Fruit fly (Drosophila melanogaster) whole organism, embryonic: ENCODE results near the gene CG1074.
A peak's percentile ranks its signal among the peaks of the same experiment; 100 is the strongest.

Source experiments
- Abd-B ChIP-seq: fragments of 200-800 bp; sonication (Bioruptor generic); optimal IDR thresholded peaks from 2 replicates; lab custom pipeline; 2018; ENCODE audit warnings: missing biosample characterization, mild to moderate bottlenecking, missing genetic modification characterization, moderate library complexity
- Bgb ChIP-seq: fragments of 200-800 bp; sonication (Bioruptor generic); IDR thresholded peaks from 2 replicates; pipeline ENCODE4 v1.3.6; 2022; ENCODE audit warnings: missing biosample characterization, missing genetic modification characterization; ENCODE audit not compliant: partially characterized antibody
- Bteb2 ChIP-seq: fragments of 200-800 bp; sonication (Bioruptor generic); optimal IDR thresholded peaks from 2 replicates; lab custom pipeline; 2016; ENCODE audit warnings: missing biosample characterization, missing genetic modification characterization
- CG10267 ChIP-seq: fragments of 200-800 bp; sonication (Bioruptor generic); optimal IDR thresholded peaks from 2 replicates; lab custom pipeline; 2018; ENCODE audit warnings: missing biosample characterization, mild to moderate bottlenecking, missing genetic modification characterization, moderate library complexity
- CG10274 ChIP-seq: fragments of 200-800 bp; sonication (Bioruptor generic); optimal IDR thresholded peaks from 3 replicates; lab custom pipeline; 2017; ENCODE audit warnings: missing biosample characterization, mild to moderate bottlenecking, missing genetic modification characterization
- CG10979 ChIP-seq: fragments of 200-800 bp; sonication (Bioruptor generic); optimal IDR thresholded peaks from 2 replicates; lab custom pipeline; 2018; ENCODE audit warnings: missing biosample characterization, mild to moderate bottlenecking, missing genetic modification characterization, moderate library complexity
- CG12744 ChIP-seq: fragments of 200-800 bp; sonication (Bioruptor generic); optimal IDR thresholded peaks from 2 replicates; lab custom pipeline; 2016; ENCODE audit warnings: missing biosample characterization, missing genetic modification characterization
- CG15514 ChIP-seq: fragments of 200-800 bp; sonication (Bioruptor generic); optimal IDR thresholded peaks from 3 replicates; lab custom pipeline; 2017; ENCODE audit warnings: missing biosample characterization, missing genetic modification characterization, mild to moderate bottlenecking, moderate library complexity, missing genetic modification reagents
- CG15696 ChIP-seq: fragments of 200-800 bp; sonication (Bioruptor generic); optimal IDR thresholded peaks from 2 replicates; lab custom pipeline; 2019; ENCODE audit warnings: missing biosample characterization, mild to moderate bottlenecking, missing genetic modification characterization, moderate library complexity
- CG16863 ChIP-seq: fragments of 200-800 bp; sonication (Bioruptor generic); optimal IDR thresholded peaks from 3 replicates; lab custom pipeline; 2016; ENCODE audit warnings: missing biosample characterization, missing genetic modification characterization
- CG17328 ChIP-seq: fragments of 200-800 bp; sonication (Bioruptor generic); IDR thresholded peaks from 2 replicates; pipeline ENCODE4 v1.3.6; 2022; ENCODE audit warnings: missing biosample characterization, missing genetic modification characterization
- CG17912 ChIP-seq: fragments of 200-800 bp; sonication (Bioruptor generic); optimal IDR thresholded peaks from 2 replicates; lab custom pipeline; 2018; ENCODE audit warnings: missing biosample characterization, mild to moderate bottlenecking, missing genetic modification characterization
- CG2129 ChIP-seq: fragments of 200-800 bp; sonication (Bioruptor generic); IDR thresholded peaks from 2 replicates; pipeline ENCODE4 v1.3.6; 2022; ENCODE audit warnings: missing biosample characterization, missing genetic modification characterization; ENCODE audit not compliant: partially characterized antibody
- CG2875 ChIP-seq: fragments of 200-800 bp; sonication (Bioruptor generic); optimal IDR thresholded peaks from 2 replicates; lab custom pipeline; 2017; ENCODE audit warnings: missing biosample characterization, mild to moderate bottlenecking, missing genetic modification characterization, missing genetic modification reagents
- CG30020 ChIP-seq: fragments of 200-800 bp; optimal IDR thresholded peaks from 2 replicates; lab custom pipeline; 2019; ENCODE audit warnings: missing biosample characterization, mild to moderate bottlenecking, missing genetic modification characterization, moderate library complexity
- CG3726 ChIP-seq: fragments of 200-800 bp; sonication (Bioruptor generic); IDR thresholded peaks from 3 replicates; pipeline ENCODE4, ENCODE4 v1.3.6; 2022; ENCODE audit warnings: missing biosample characterization, missing genetic modification characterization
- CG3995 ChIP-seq: fragments of 200-800 bp; sonication (Bioruptor generic); optimal IDR thresholded peaks from 3 replicates; lab custom pipeline; 2016; ENCODE audit warnings: missing biosample characterization, missing genetic modification characterization
- CG8089 ChIP-seq: fragments of 200-800 bp; sonication (Bioruptor generic); optimal IDR thresholded peaks from 3 replicates; lab custom pipeline; 2016; ENCODE audit warnings: missing biosample characterization, missing genetic modification characterization
- CG8290 ChIP-seq, 3 experiments: fragments of 200-800 bp; sonication (Bioruptor generic); optimal IDR thresholded peaks; 2 replicates each; lab custom pipeline; 2016 to 2019; ENCODE audit warnings: missing biosample characterization in 3 of 3, missing genetic modification characterization in 3 of 3, mild to moderate bottlenecking in 2 of 3, moderate library complexity in 1 of 3
- CG8944 ChIP-seq: fragments of 200-800 bp; sonication (Bioruptor generic); optimal IDR thresholded peaks from 3 replicates; lab custom pipeline; 2016; ENCODE audit warnings: missing biosample characterization, missing genetic modification characterization
- Chrac-16 ChIP-seq: fragments of 200-800 bp; sonication (Bioruptor generic); optimal IDR thresholded peaks from 3 replicates; lab custom pipeline; 2016; ENCODE audit warnings: missing biosample characterization, missing genetic modification characterization
- D19B ChIP-seq: fragments of 200-800 bp; sonication (Bioruptor generic); optimal IDR thresholded peaks from 2 replicates; lab custom pipeline; 2017; ENCODE audit warnings: missing biosample characterization, mild to moderate bottlenecking, missing genetic modification characterization
- Doc3 ChIP-seq: fragments of 200-800 bp; sonication (Bioruptor generic); IDR thresholded peaks from 3 replicates; pipeline ENCODE4 v1.3.6; 2022; ENCODE audit warnings: missing biosample characterization, missing genetic modification characterization; ENCODE audit not compliant: partially characterized antibody
- ERR ChIP-seq: fragments of 200-800 bp; sonication (Bioruptor generic); optimal IDR thresholded peaks from 2 replicates; lab custom pipeline; 2016; ENCODE audit warnings: missing biosample characterization, missing genetic modification characterization
- Fer1 ChIP-seq: fragments of 200-800 bp; sonication (Bioruptor generic); optimal IDR thresholded peaks from 2 replicates; lab custom pipeline; 2017; ENCODE audit warnings: missing biosample characterization, mild to moderate bottlenecking, missing genetic modification characterization
- GATAe ChIP-seq: fragments of 200-800 bp; sonication (Bioruptor generic); conservative IDR thresholded peaks from 2 replicates; pipeline ENCODE4 v1.3.6; 2022; ENCODE audit warnings: missing biosample characterization, missing genetic modification characterization
- MTF-1 ChIP-seq: fragments of 200-800 bp; sonication (Bioruptor generic); optimal IDR thresholded peaks from 2 replicates; lab custom pipeline; 2018; ENCODE audit warnings: missing biosample characterization, mild to moderate bottlenecking, missing genetic modification characterization, borderline replicate concordance
- Mes4 ChIP-seq: fragments of 200-800 bp; sonication (Bioruptor generic); optimal IDR thresholded peaks from 2 replicates; lab custom pipeline; 2016; ENCODE audit warnings: missing biosample characterization, missing genetic modification characterization
- Myb ChIP-seq: fragments of 200-800 bp; sonication (Bioruptor generic); optimal IDR thresholded peaks from 2 replicates; lab custom pipeline; 2016; ENCODE audit warnings: missing biosample characterization, missing genetic modification characterization
- Ptx1 ChIP-seq: fragments of 200-800 bp; sonication (Bioruptor generic); IDR thresholded peaks from 2 replicates; pipeline ENCODE4 v1.3.6; 2022; ENCODE audit warnings: missing biosample characterization, missing genetic modification characterization
- Rfx ChIP-seq: fragments of 200-800 bp; sonication (Bioruptor generic); IDR thresholded peaks from 2 replicates; pipeline ENCODE4 v1.3.6; 2022; ENCODE audit warnings: missing biosample characterization, missing genetic modification characterization
- Usf ChIP-seq: fragments of 200-800 bp; sonication (Bioruptor generic); optimal IDR thresholded peaks from 2 replicates; lab custom pipeline; 2017; ENCODE audit warnings: missing genotype, missing biosample characterization, missing genetic modification characterization
- Xbp1 ChIP-seq: fragments of 200-800 bp; sonication (Bioruptor generic); optimal IDR thresholded peaks from 3 replicates; lab custom pipeline; 2016; ENCODE audit warnings: missing biosample characterization, mild to moderate bottlenecking, missing genetic modification characterization
- amos ChIP-seq: fragments of 200-800 bp; sonication (Bioruptor generic); IDR thresholded peaks from 2 replicates; pipeline ENCODE4 v1.3.6; 2022; ENCODE audit warnings: missing biosample characterization, missing genetic modification characterization; ENCODE audit not compliant: partially characterized antibody
- bab2 ChIP-seq: fragments of 200-800 bp; sonication (Bioruptor generic); optimal IDR thresholded peaks from 2 replicates; lab custom pipeline; 2016; ENCODE audit warnings: missing biosample characterization, missing genetic modification characterization
- chinmo ChIP-seq: fragments of 200-800 bp; sonication (Bioruptor generic); IDR thresholded peaks from 4 replicates; pipeline ENCODE4 v1.3.6; 2022; ENCODE audit warnings: missing biosample characterization, missing genetic modification characterization; ENCODE audit not compliant: partially characterized antibody
- crc ChIP-seq: fragments of 200-800 bp; sonication (Bioruptor generic); optimal IDR thresholded peaks from 2 replicates; lab custom pipeline; 2016; ENCODE audit warnings: missing biosample characterization, missing genetic modification characterization
- cwo ChIP-seq: fragments of 200-800 bp; sonication (Bioruptor generic); optimal IDR thresholded peaks from 3 replicates; lab custom pipeline; 2017; ENCODE audit warnings: missing biosample characterization, missing genetic modification characterization, mild to moderate bottlenecking, moderate library complexity, missing genetic modification reagents
- fd96Cb ChIP-seq: fragments of 200-800 bp; sonication (Bioruptor generic); optimal IDR thresholded peaks from 2 replicates; lab custom pipeline; 2018; ENCODE audit warnings: missing biosample characterization, mild to moderate bottlenecking, missing genetic modification characterization, moderate library complexity
- fu2 ChIP-seq: fragments of 200-800 bp; sonication (Bioruptor generic); optimal IDR thresholded peaks from 2 replicates; lab custom pipeline; 2016; ENCODE audit warnings: missing biosample characterization, missing genetic modification characterization
- inv ChIP-seq: fragments of 200-800 bp; sonication (Bioruptor generic); IDR thresholded peaks from 2 replicates; pipeline ENCODE4 v1.3.6; 2022; ENCODE audit warnings: missing biosample characterization, missing genetic modification characterization; ENCODE audit not compliant: partially characterized antibody
- nau ChIP-seq: fragments of 200-800 bp; sonication (Bioruptor generic); optimal IDR thresholded peaks from 3 replicates; lab custom pipeline; 2017; ENCODE audit warnings: missing biosample characterization, mild to moderate bottlenecking, missing genetic modification characterization, missing genetic modification reagents
- p53 ChIP-seq: fragments of 200-800 bp; sonication (Bioruptor generic); optimal IDR thresholded peaks from 2 replicates; lab custom pipeline; 2016; ENCODE audit warnings: missing biosample characterization, missing genetic modification characterization
- pho ChIP-seq: fragments of 200-800 bp; sonication (Bioruptor generic); optimal IDR thresholded peaks from 2 replicates; lab custom pipeline; 2016; ENCODE audit warnings: missing biosample characterization, missing genetic modification characterization
- row ChIP-seq: fragments of 200-800 bp; sonication (Bioruptor generic); IDR thresholded peaks from 3 replicates; pipeline ENCODE4 v1.3.6; 2022; ENCODE audit warnings: missing biosample characterization, missing genetic modification characterization
- shn ChIP-seq: fragments of 200-800 bp; sonication (Bioruptor generic); optimal IDR thresholded peaks from 3 replicates; lab custom pipeline; 2016; ENCODE audit warnings: missing biosample characterization, missing genetic modification characterization
- slou ChIP-seq: fragments of 200-800 bp; sonication (Bioruptor generic); optimal IDR thresholded peaks from 3 replicates; lab custom pipeline; 2016; ENCODE audit warnings: missing biosample characterization, missing genetic modification characterization
- stwl ChIP-seq: fragments of 200-800 bp; sonication (Bioruptor generic); optimal IDR thresholded peaks from 3 replicates; lab custom pipeline; 2018; ENCODE audit warnings: missing biosample characterization, mild to moderate bottlenecking, missing genetic modification characterization, moderate library complexity
- usp ChIP-seq: fragments of >200 bp; optimal IDR thresholded peaks from 2 replicates; lab custom pipeline; 2017; ENCODE audit warnings: missing biosample characterization, missing genetic modification characterization

CG1074 gene

DNA sequence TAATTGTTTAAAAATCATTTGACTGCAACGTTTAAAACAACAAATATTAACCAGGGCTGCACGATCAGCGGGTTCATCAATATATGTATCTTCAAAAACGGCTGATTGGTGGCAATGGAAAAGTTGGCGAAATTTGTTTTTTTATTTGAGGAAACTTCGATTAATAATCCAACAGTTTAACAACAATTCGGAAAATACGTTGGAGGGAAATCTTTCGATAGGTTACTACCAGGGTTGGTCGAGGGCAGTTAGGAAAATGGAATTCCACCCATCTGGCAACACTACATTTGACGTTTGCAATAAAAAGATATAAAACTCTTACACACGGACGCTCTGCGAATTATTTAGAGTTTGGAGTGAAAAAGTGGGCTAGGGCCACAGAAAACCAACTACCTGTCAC lies 3.3 kb downstream of the CG1074 start, which contains the start of the genes Lipt2 and CG14650 (continued):
- TF ChIP-seq p53 (GFP tag; lab: Kevin White, UChicago) (peak; percentile 8), fd96Cb (tag; lab: Kevin White, UChicago) (peak; percentile 16), CG10274 (GFP tag; lab: Kevin White, UChicago) (no peak), cwo (GFP tag; lab: Kevin White, UChicago) (no peak), CG30020 (tag; lab: Kevin White, UChicago) (peak; percentile 79), nau (GFP tag; lab: Kevin White, UChicago) (no peak), CG17912 (GFP tag; lab: Kevin White, UChicago) (peak; percentile 1), Doc3 (GFP tag; lab: Robert Waterston, UW) (peak; percentile 56), CG2129 (GFP tag; lab: Robert Waterston, UW) (peak; percentile 26; the same call in 1 of the 2 replicates), CG17328 (GFP tag; lab: Robert Waterston, UW) (0 out of 2 replicates have a peak, but pooled peaks have one; percentile 25), GATAe (no peak), Fer1 (GFP tag; lab: Kevin White, UChicago) (peak; percentile 48), Abd-B (GFP tag; lab: Kevin White, UChicago) (no peak), shn (peak; percentile 63), Xbp1 (GFP tag; lab: Kevin White, UChicago) (peak; percentile 75), crc (GFP tag; lab: Kevin White, UChicago) (peak; percentile 38), Mes4 (peak; percentile 47), Myb (peak; percentile 92), CG10267 (tag; lab: Kevin White, UChicago) (peak; percentile 60), CG8944 (GFP tag; lab: Kevin White, UChicago) (peak; percentile 74), pho (GFP tag; lab: Kevin White, UChicago) (peak; percentile 56), usp (no peak), bab2 (GFP tag; lab: Kevin White, UChicago) (peak; percentile 58), Chrac-16 (peak; percentile 70), Bgb (GFP tag; lab: Robert Waterston, UW) (0 out of 2 replicates have a peak, but pooled peaks have one; percentile 21), fu2 (GFP tag; lab: Kevin White, UChicago) (peak; percentile 72), CG10979 (tag; lab: Kevin White, UChicago) (peak; percentile 37), Ptx1 (GFP tag; lab: Robert Waterston, UW) (peak; percentile 35; the same call in 1 of the 2 replicates), stwl (tag; lab: Kevin White, UChicago) (peak; percentile 65), ERR (GFP tag; lab: Kevin White, UChicago) (peak; percentile 40), inv (peak; percentile 31; the same call in 1 of the 2 replicates), MTF-1 (GFP tag; lab: Kevin White, UChicago) (no peak), CG2875 (no peak), CG16863 (GFP tag; lab: Kevin White, UChicago) (peak; percentile 27), chinmo (GFP tag; lab: Robert Waterston, UW) (no peak), CG12744 (peak; percentile 50), Rfx (GFP tag; lab: Robert Waterston, UW) (peak; percentile 66), CG3726 (no peak), row (peak; percentile 73), Bteb2 (GFP tag; lab: Kevin White, UChicago) (peak; percentile 41), D19B (GFP tag; lab: Kevin White, UChicago) (no peak), CG15696 (peak; percentile 52), slou (GFP tag; lab: Kevin White, UChicago) (no peak), CG15514 (GFP tag; lab: Kevin White, UChicago) (peak; percentile 74), CG3995 (GFP tag; lab: Kevin White, UChicago) (peak; percentile 31), CG8089 (peak; percentile 61), amos (peak; percentile 65), CG8290 (GFP tag; optimal IDR thresholded peaks at IDR 0.05; lab: Kevin White, UChicago) (no peak), CG8290 (tag; optimal IDR thresholded peaks at IDR 0.05; lab: Kevin White, UChicago) (no peak), Usf (no peak)
